Worm (Caenorhabditis elegans) whole organism, dauer: ENCODE measurements around the gene hgap-2.

Source experiments
- unc-62 ChIP-seq: sonication (generic microtip); optimal IDR thresholded peaks from 2 replicates; lab custom pipeline; 2017; ENCODE audit warnings: missing biosample characterization, missing genetic modification reagents, missing genetic modification characterization

hgap-2 gene

DNA sequence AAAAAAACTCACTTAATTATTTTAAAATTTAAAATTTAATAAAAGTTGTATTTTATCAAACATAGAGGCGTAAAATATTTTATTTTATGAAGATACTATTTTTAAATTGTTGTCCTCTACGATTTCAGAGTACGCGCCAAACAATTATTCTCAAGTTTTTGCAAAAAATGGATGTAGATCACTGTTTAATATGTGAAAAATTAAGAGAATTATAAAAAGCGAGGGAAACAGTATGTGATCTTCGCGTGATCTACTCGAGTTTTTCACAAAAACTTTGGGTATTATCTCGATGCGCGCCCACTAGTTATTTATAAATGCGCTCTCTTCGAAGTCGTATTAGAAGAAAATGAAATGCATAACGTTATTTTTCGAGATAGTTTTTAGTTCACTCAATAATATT, 35.9 kb downstream of the hgap-2 start:
- TF ChIP-seq unc-62 (GFP tag; lab: Kevin White, UChicago): no peak

DNA sequence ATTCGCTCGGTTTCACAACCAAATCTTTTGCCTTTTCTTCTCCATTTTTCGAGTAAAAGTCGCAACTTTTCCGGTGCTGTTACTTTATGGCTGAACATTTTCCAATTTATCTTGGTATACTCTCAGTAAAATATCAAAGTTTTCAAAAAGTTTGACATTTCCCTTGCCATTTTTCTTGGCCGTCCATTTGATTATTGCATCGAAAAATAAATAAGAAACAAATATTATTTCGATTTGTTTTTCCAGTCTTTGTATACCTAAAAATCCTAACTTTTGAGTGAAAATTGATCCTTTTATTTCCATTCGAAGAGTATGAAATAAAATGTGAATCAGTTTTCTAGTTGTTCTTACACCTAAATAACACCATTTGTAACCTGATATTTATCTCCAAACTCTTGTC, 38.3 kb downstream of the hgap-2 start:
- no peak for TF ChIP-seq unc-62 (GFP tag; lab: Kevin White, UChicago)

DNA sequence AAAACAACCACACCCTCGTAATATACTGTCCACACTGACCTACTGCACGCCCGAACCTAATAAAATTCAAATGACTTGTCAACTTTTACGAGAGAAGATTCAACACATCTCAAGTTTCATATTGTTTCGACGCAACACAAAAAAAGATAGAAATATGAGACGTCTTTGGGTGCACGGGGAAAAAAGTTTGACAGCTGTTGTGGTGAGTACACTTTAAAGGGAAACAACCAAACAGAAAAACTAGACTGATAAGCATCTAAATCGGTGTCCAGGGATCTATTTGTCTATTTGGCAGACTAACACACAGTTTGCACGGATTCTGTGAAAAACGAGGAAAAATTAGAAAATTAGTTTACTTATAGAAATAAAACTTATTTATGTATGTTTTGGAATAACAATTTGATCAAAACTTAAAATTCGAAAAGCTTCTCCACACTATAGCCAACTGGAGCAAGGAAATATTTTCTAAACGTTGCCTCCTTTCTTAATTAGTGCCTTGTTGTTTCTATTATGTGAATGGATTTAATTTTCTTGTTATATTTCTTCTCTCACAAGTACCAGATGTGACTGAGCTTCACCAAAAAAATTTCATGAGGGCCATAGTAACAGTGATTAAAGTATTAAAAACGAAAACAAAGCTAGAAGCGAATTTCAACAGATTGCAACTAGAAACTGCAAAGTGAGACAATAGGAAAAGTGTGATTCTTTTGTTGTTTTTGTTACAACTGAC, 40.9 kb downstream of the hgap-2 start:
- TF ChIP-seq unc-62 (GFP tag; lab: Kevin White, UChicago): no peak

DNA sequence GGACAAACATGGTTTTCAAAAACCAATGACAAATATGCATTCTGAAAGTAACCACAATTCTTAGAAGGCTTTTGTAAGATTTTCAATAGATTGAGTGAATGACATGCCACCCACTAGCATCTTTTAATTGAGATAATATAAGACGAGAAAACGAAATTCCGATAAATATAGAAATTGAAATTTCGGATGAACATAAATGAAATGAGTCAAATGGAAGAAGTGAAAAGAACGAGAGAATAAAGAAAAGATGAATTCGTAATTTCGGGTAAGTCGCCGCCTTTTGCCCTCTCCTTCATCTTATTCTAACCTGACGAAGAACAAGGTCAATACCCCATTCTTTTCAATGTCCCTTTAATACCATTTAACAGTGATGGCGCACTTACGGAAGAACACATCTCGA, 42.3 kb downstream of the hgap-2 start:
- TF ChIP-seq unc-62 (GFP tag; lab: Kevin White, UChicago): no peak

DNA sequence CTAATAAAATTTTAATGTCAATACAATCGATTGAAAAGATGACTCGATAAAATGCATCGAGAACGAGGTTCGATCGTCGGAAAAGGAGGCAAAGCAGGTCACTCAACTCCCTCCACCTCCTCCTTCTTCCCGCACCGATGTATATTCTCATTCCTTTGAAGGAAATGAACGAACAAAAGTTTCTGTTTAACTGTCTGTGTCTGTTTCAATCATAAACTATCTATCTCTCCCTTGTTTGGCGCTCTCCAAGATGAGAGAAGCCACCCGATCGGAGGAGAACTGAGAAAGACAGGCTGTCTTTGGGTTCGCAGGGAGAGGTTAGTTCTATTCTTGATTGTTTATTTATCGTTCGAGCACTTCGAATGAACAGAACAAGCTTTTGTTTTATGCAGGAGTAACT, 43.6 kb downstream of the hgap-2 start, which contains the start of gene D2085.7:
TSS of gene D2085.7 (plus strand) at position 251 of the 400 bp plus-strand sequence.
- no peak for TF ChIP-seq unc-62 (GFP tag; lab: Kevin White, UChicago)

DNA sequence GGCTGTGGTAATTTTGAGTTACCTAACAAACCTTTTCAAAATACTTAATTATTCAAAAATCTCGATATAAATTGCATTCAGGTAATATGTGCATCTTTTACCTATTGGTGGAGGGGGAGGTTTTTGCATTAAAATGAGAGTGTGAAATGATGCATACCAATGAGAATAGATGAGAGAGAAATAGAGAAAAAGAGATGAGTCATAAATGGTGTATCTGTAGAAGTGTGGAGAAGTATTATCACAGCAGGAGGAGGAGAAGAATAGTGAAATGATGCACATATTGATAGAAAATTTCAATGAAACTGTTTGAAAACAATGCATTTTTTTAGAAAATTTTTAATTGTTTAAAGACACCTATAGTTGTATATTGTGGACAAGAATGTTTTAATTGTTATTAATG, 44.2 kb downstream of the hgap-2 start:
- no peak for TF ChIP-seq unc-62 (GFP tag; lab: Kevin White, UChicago)

DNA sequence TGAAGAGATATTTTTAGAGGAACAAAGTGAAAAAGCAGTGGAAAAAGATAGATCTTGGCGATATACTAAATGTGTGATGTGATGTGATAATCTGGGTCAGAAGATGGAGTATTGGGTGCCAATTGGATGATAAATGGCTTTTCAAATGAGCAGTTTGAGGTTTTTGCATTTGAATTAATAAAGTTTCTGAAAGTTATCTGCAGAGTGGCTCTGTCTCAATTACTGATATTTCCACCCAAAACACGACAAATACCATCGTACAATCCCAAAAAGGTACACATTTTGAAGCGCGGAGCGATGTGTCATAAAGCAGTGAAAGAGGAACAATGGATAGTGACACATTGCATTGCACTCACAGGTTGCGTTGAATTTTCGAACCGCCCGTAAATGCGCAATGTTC, 45.2 kb downstream of the hgap-2 start:
- TF ChIP-seq unc-62 (GFP tag; lab: Kevin White, UChicago): no peak

DNA sequence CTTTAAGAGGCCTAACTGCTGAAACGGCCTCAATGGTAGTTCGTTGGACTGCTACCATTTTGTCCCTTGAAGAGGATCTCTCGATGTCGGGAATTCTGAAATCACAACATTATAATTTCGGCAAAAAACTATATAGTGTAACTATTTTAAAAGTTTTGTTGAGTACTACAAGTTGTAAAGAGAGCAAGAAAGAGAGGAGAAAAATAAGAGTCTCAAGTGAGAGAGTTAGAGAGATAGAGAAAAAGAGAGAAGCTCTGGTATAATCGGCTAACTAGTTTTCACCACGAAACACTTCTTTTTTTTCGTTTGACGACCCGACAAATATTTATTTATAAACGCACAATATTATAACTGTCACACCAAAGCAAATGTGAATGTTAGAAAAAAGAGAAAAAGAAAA, 47.1 kb downstream of the hgap-2 start, which contains the start of gene vab-9:
TSS of gene vab-9 (minus strand) at position 101 of the 400 bp plus-strand sequence.
- TF ChIP-seq unc-62 (GFP tag; lab: Kevin White, UChicago): no peak

DNA sequence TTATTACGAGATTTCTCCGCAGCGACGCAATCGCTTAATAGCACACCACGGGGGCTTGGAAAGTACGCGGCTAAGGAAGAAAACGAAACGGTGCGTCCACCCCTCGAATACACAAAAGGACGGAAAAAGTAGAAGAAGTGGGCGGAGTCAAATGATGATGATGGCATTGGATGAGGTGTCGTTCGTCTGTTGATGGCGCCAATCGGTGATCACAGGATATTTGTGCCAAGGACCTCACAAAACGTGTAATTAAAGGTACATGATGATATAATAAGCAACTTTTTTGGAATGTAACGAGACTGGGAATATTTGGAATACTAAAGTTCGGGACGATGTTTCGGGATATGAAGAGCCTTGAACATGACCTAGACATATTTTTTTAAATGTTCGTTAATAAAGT, 50.3 kb downstream of the hgap-2 start, which contains the start of gene cutl-12:
TSS of gene cutl-12 (minus strand) at position 101 of the 400 bp plus-strand sequence.
- TF ChIP-seq unc-62 (GFP tag; lab: Kevin White, UChicago): no peak

DNA sequence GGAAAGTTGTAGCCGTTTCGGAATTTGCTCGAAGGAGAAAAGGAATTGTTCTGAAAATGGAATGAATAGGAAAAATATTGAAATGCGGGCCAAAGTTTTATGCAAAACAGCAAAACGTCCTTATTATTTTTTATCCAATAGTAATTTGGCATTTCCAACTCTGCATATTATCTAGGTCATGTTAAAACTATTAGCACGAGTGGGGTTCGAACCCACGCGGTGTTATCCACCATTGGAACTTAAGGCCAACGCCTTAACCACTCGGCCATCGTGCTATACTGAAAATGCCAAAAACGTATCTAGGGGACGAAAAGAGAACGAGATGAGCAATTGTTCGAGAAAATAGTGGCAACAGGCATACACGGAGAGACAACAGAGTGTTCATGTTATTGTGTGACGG, 53.0 kb downstream of the hgap-2 start:
- TF ChIP-seq unc-62 (GFP tag; lab: Kevin White, UChicago): no peak

DNA sequence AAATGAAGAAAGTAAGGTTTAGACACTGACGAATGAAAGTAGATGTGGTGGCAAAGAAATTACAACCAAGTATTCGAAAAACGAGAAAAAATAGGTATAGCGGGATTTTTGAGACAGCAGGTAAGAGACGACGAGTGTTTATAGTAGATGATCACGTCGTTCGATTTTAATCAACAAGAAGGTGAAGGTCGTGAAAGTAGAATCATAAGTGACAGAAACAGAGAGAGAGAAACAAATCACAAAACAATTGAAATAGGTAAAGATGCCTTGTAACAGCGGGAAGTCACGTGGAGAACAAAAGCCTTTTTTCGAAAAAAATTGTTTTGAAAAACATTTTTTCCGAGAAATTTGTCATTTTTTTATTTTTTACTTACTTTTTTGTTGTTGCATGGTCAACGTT, 54.6 kb downstream of the hgap-2 start, which contains the start of gene T22C8.6:
TSS of gene T22C8.6 (minus strand) at position 194 of the 400 bp plus-strand sequence.
- no peak for TF ChIP-seq unc-62 (GFP tag; lab: Kevin White, UChicago)

DNA sequence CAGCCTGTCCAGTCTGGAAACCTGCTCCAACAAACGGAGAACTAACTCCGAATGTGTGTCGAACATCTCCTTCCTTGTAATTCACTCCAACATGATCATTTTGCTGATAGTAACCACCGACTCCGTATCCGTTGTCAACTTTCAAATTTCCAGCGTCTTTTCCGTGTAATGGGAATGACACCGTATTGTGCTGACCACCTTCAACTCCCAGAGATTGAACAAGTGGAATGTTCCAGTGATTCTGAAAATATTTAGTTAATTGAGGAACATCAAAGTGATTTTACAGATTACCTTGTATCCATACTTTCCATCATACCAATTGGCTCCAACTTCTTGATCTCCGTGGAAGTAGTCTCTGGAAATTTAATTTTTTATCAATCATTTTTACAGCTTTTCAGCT, 56.8 kb downstream of the hgap-2 start:
- TF ChIP-seq unc-62 (GFP tag; lab: Kevin White, UChicago): no peak

DNA sequence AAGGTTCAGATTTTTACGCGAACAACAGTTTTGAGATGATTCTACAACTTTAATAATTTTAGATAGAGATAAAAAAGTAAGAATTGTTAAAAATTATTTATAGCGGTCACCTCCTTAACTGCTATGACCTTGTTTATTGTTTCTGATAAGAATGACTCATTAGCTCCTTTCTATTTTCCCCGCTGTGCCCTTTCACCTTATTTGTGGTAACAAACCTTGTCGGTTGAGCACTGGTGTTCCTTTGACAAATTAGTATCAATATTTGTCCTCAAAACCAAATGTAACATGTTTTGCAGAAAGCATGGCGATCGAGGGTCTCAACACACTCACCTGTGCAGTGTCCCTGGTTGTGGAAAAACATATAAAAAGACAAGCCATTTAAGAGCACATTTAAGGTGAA, 58.1 kb downstream of the hgap-2 start:
- no peak for TF ChIP-seq unc-62 (GFP tag; lab: Kevin White, UChicago)

DNA sequence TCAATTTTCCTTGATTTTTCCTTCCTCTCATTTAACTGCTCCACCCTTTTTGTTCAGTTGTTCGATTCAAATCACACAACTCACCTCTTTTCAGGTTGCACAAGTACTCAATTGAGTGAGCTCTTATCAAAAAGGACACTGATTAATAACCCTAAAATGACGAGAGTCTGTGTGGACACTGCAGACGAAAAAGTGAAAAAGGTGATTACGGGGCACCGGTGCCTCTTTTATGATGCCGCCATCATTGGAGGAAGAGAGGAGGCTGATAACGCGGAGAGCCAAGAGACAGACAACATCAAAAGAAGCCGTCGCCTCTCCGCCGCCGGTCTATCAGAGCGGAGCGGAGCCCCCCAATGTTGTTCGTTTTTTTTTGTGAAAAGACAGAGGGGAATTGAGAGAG, 59.6 kb downstream of the hgap-2 start, which contains the start of gene sptf-2:
TSS of gene sptf-2 (plus strand) at position 297 of the 400 bp plus-strand sequence.
- TF ChIP-seq unc-62 (GFP tag; lab: Kevin White, UChicago): no peak

DNA sequence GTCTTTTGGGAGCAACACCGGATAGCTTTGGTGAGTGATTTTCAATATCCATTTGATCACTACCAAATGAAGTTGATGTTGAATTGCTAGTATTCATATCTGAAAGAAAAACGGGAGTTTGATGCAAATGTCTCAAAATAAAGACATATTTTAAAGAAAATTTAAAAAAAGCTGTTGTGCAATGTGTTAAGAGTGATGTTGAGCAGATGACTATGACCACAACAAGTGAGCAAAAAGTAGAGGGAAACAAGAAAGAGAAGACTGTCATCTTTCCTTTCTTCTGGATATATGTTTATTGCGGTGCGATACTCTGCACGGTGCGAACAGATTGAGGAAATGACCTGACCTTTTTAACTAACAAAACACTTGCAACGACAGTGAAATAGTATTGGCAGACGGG, 61.3 kb downstream of the hgap-2 start, which contains the start of gene T22C8.4:
TSS of gene T22C8.4 (minus strand) at position 101 of the 400 bp plus-strand sequence.
- TF ChIP-seq unc-62 (GFP tag; lab: Kevin White, UChicago): no peak

DNA sequence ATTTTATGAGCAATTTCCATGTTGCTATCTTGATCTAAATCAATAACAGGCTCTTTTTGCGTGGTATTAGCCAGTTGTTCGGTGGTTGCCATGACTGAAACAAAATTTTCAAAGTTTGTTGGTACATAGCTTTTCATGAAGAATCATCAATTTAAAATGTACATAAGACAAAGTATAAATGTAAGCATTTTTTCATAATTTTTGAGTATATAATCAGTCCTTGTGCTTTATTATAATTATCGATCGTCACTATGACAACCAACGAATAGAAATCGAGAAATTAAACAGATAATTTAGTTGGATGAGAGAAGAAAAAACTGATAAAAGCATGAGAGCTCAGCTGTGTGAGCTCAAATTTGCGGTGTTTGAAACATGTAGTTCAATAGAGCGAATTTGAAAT, 62.8 kb downstream of the hgap-2 start, which contains the start of gene T22C8.3:
TSS of gene T22C8.3 (minus strand) at position 101 of the 400 bp plus-strand sequence.
- TF ChIP-seq unc-62 (GFP tag; lab: Kevin White, UChicago): no peak
